Worm (Caenorhabditis elegans): Measurements from ENCODE around the gene abhd-3.2.

abhd-3.2 gene

DNA sequence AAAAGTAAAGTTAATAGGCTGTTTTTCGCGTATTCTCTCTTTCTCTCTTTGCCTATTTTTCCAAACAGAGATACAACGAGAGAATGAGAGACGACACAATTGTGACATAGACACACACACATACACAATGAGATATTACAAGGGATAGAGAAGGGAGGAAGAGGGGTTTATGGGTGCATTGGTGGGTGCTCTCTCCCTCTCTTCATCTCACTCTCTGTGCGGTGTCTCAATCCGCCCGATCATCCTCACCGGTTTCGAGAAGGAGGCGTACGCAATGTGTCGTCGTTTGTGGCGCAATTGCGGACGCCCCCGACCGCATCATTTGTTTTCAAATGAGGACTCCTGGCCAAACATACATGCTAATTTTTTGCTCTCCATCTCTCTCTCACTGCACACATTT, 28.3 kb downstream of the abhd-3.2 start (continued):
- TF ChIP-seq nfya-1 (tag; optimal IDR thresholded peaks at IDR 0.05; ENCODE audit: borderline replicate concordance, insufficient read depth): no peak
- TF ChIP-seq nhr-27 (tag; optimal IDR thresholded peaks at IDR 0.05): no peak
- TF ChIP-seq ccch-3 (GFP tag; optimal IDR thresholded peaks at IDR 0.05): no peak
- peak; percentile 63; the same call in 1 of the 2 replicates for TF ChIP-seq attf-3 (GFP tag; conservative IDR thresholded peaks at IDR 0.05)
- no peak for TF ChIP-seq F55B11.4 (tag; optimal IDR thresholded peaks at IDR 0.05; ENCODE audit: borderline replicate concordance, insufficient read depth)
- no peak for TF ChIP-seq ztf-18 (tag; optimal IDR thresholded peaks at IDR 0.05)
- TF ChIP-seq bed-2 (GFP tag; IDR thresholded peaks at IDR 0.05): 0 out of 2 replicates have a peak, but pooled peaks have one; percentile 42
- TF ChIP-seq Y53G8AR.9 (GFP tag; conservative IDR thresholded peaks at IDR 0.05): no peak
- no peak for TF ChIP-seq nhr-179 (tag; optimal IDR thresholded peaks at IDR 0.05)
- TF ChIP-seq attf-5 (GFP tag; optimal IDR thresholded peaks at IDR 0.05): peak; percentile 80
- TF ChIP-seq tbx-9 (tag; optimal IDR thresholded peaks at IDR 0.05; ENCODE audit: borderline replicate concordance): no peak
- peak; percentile 83 for TF ChIP-seq somi-1 (GFP tag; optimal IDR thresholded peaks at IDR 0.05)
- TF ChIP-seq hmg-20 (GFP tag; IDR thresholded peaks at IDR 0.05): peak; percentile 63
- TF ChIP-seq F22D6.2 (tag; optimal IDR thresholded peaks at IDR 0.05): no peak
- no peak for TF ChIP-seq let-526 (GFP tag; IDR thresholded peaks at IDR 0.05)
- peak; percentile 4 for TF ChIP-seq F23B12.7 (tag; optimal IDR thresholded peaks at IDR 0.05; ENCODE audit: insufficient read depth)
- TF ChIP-seq xnd-1 (tag; optimal IDR thresholded peaks at IDR 0.05): no peak
- peak; percentile 37 for TF ChIP-seq snpc-4 (GFP tag; optimal IDR thresholded peaks at IDR 0.05)
- TF ChIP-seq snpc-4 (tag; optimal IDR thresholded peaks at IDR 0.05): peak in 3 of 4 experiments; percentile 27 to 67 (median 37)
- no peak for TF ChIP-seq hlh-26 (GFP tag; conservative IDR thresholded peaks at IDR 0.05)
- TF ChIP-seq Y53F4B.3 (GFP tag; IDR thresholded peaks at IDR 0.05): no peak
- no peak for TF ChIP-seq sdz-38 (tag; optimal IDR thresholded peaks at IDR 0.05)
- peak; percentile 97 for TF ChIP-seq K12H6.12 (tag; optimal IDR thresholded peaks at IDR 0.05)
- no peak for TF ChIP-seq rec-8 (tag; optimal IDR thresholded peaks at IDR 0.05)
- TF ChIP-seq cebp-2 (GFP tag; IDR thresholded peaks at IDR 0.05): no peak
- peak in 1 of 3 experiments; percentile 36 for TF ChIP-seq lin-35 (GFP tag; optimal IDR thresholded peaks at IDR 0.05)
- TF ChIP-seq snpc-3.4 (tag; optimal IDR thresholded peaks at IDR 0.05): no peak
- peak; percentile 66; the same call in 1 of the 2 replicates for TF ChIP-seq K11D2.4 (GFP tag; IDR thresholded peaks at IDR 0.05)
- peak; percentile 61 for TF ChIP-seq hmg-1.2 (GFP tag; IDR thresholded peaks at IDR 0.05)
- TF ChIP-seq ztf-6 (GFP tag; IDR thresholded peaks at IDR 0.05): 0 out of 2 replicates have a peak, but pooled peaks have one; percentile 41
- peak; percentile 39 for TF ChIP-seq athp-1 (tag; optimal IDR thresholded peaks at IDR 0.05)
- no peak for TF ChIP-seq aptf-2 (GFP tag; conservative IDR thresholded peaks at IDR 0.05)
- TF ChIP-seq efl-1 (GFP tag; optimal IDR thresholded peaks at IDR 0.05): peak; percentile 17
- no peak for TF ChIP-seq unc-62 (GFP tag; optimal IDR thresholded peaks at IDR 0.05)
- peak; percentile 37 for TF ChIP-seq ZK185.1 (tag; optimal IDR thresholded peaks at IDR 0.05; ENCODE audit: poor library complexity, severe bottlenecking)

DNA sequence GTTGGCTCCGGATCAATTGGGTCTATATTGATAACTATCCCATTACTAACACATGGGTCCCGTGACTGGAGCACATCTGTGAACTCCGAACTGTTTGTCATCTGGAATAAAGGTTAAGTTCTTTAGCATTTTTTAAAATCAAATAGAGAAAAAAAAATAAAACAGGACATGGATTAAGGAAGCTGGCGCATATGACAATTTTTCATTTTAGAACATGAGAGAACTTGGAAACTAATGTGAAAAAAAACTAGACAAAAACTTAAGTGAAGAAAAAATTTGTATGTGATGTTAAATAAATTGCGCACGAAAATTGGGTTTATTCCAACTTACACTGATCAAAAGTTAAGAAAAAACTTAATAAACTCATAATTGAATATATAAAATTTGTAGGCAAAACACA, 29.0 kb downstream of the abhd-3.2 start, which contains the start of gene sms-2:
TSS of gene sms-2 (minus strand) at position 101 of the 400 bp plus-strand sequence.
- TF ChIP-seq aptf-2 (GFP tag; conservative IDR thresholded peaks at IDR 0.05): no peak
- no peak for TF ChIP-seq B0261.1 (tag; optimal IDR thresholded peaks at IDR 0.05)
- TF ChIP-seq ztf-22 (GFP tag; optimal IDR thresholded peaks at IDR 0.05): no peak
- TF ChIP-seq F57A8.1 (GFP tag; optimal IDR thresholded peaks at IDR 0.05): no peak
- no peak for TF ChIP-seq ztf-3 (GFP tag; optimal IDR thresholded peaks at IDR 0.05)
- TF ChIP-seq unc-130 (GFP tag; optimal IDR thresholded peaks at IDR 0.05): no peak
- TF ChIP-seq Y53G8AR.9 (GFP tag; conservative IDR thresholded peaks at IDR 0.05): no peak
- no peak for TF ChIP-seq let-526 (GFP tag; IDR thresholded peaks at IDR 0.05)
- no peak for TF ChIP-seq him-1 (tag; optimal IDR thresholded peaks at IDR 0.05)
- TF ChIP-seq egl-44 (GFP tag; IDR thresholded peaks at IDR 0.05): no peak
- TF ChIP-seq mes-4 (tag; optimal IDR thresholded peaks at IDR 0.05): no peak
- no peak for TF ChIP-seq nfyb-1 (GFP tag; IDR thresholded peaks at IDR 0.05)
- no peak for TF ChIP-seq dpl-1 (GFP tag; optimal IDR thresholded peaks at IDR 0.05)

All from whole organism, young adult.